Worm (Caenorhabditis elegans) whole organism, L3 larva: ENCODE data around the gene srh-113.

Source experiments
- ZK546.5 ChIP-seq: sonication (generic microtip); optimal IDR thresholded peaks from 2 replicates; lab custom pipeline; 2017; ENCODE audit warnings: missing biosample characterization, missing genetic modification characterization
- ama-1 ChIP-seq: fragments of 150-350 bp; optimal IDR thresholded peaks from 2 replicates; lab custom pipeline; 2018
- fkh-2 ChIP-seq: fragments of 150-350 bp; optimal IDR thresholded peaks from 2 replicates; lab custom pipeline; 2014; ENCODE audit warnings: missing biosample characterization, missing genetic modification reagents, missing genetic modification characterization
- lin-39 ChIP-seq: fragments of 150-350 bp; optimal IDR thresholded peaks from 2 replicates; lab custom pipeline; 2018; ENCODE audit warnings: missing biosample characterization, missing genetic modification reagents, missing genetic modification characterization
- nhr-23 ChIP-seq: fragments of 150-350 bp; optimal IDR thresholded peaks from 2 replicates; lab custom pipeline; 2014; ENCODE audit warnings: missing biosample characterization, missing genetic modification reagents, missing genetic modification characterization
- nhr-77 ChIP-seq: fragments of 150-350 bp; optimal IDR thresholded peaks from 2 replicates; lab custom pipeline; 2014; ENCODE audit warnings: missing biosample characterization, missing genetic modification characterization
- skn-1 ChIP-seq: fragments of 150-350 bp; optimal IDR thresholded peaks from 2 replicates; lab custom pipeline; 2014; ENCODE audit warnings: missing biosample characterization, missing genetic modification characterization
- unc-62 ChIP-seq: fragments of 150-350 bp; sonication (generic microtip); optimal IDR thresholded peaks from 4 replicates; lab custom pipeline; 2014; ENCODE audit warnings: missing biosample characterization, missing genetic modification reagents, missing genetic modification characterization
- zag-1 ChIP-seq: fragments of 150-350 bp; optimal IDR thresholded peaks from 2 replicates; lab custom pipeline; 2014; ENCODE audit warnings: missing biosample characterization, missing genetic modification characterization

DNA sequence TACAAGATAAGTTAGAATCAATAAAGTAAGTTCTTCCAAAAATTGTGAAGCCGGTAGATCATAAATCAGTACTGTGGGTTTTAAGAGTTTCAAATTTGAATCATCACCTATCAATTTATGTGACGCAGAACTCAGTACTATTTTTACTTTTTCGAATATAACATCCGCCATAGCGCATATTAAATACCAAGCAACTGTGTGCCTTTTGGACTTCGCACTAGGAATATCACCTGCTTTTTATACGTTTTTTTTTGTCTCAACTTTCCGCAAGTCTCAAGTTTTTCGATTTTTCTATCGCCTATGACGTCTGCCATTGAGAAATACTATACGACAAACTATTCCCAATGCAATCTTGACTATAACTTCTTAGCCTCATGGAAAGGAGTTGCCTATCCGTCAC lies at the start of gene srh-113:
- TF ChIP-seq ZK546.5 (tag; lab: Kevin White, UChicago): no peak
- no peak for TF ChIP-seq ama-1
- TF ChIP-seq unc-62 (GFP tag; lab: Kevin White, UChicago): no peak
- no peak for TF ChIP-seq zag-1
- no peak for TF ChIP-seq skn-1 (tag; lab: Kevin White, UChicago)
- no peak for TF ChIP-seq nhr-23 (tag; lab: Kevin White, UChicago)
- no peak for TF ChIP-seq nhr-77 (tag; lab: Kevin White, UChicago)
- no peak for TF ChIP-seq lin-39 (tag; lab: Kevin White, UChicago)
- TF ChIP-seq fkh-2 (tag; lab: Kevin White, UChicago): no peak
